Worm (Caenorhabditis elegans) whole organism, young adult: ENCODE data around the gene uroc-1.
A peak's percentile ranks its signal among the peaks of the same experiment; 100 is the strongest.

Experiments
- B0035.1 ChIP-seq: sonication (generic microtip); optimal IDR thresholded peaks from 2 replicates; lab custom pipeline; 2016; ENCODE audit warnings: missing genetic modification characterization, mild to moderate bottlenecking, missing compliant biosample characterization, missing genotype, missing genetic modification reagents
- B0261.1 ChIP-seq: sonication (generic microtip); optimal IDR thresholded peaks from 2 replicates; lab custom pipeline; 2016; ENCODE audit warnings: mild to moderate bottlenecking, missing genetic modification characterization, moderate library complexity, missing compliant biosample characterization
- C17E4.6 ChIP-seq: fragments of 200-800 bp; sonication (Bioruptor generic); IDR thresholded peaks from 2 replicates; pipeline ENCODE4 v1.3.6; 2022; ENCODE audit warnings: missing genetic modification reagents, missing genetic modification characterization, missing compliant biosample characterization
- F10E7.11 ChIP-seq: sonication (generic microtip); optimal IDR thresholded peaks from 2 replicates; lab custom pipeline; 2017; ENCODE audit warnings: mild to moderate bottlenecking, missing genetic modification characterization, moderate library complexity, missing compliant biosample characterization
- F39B2.1 ChIP-seq: fragments of 200-800 bp; sonication (Bioruptor generic); IDR thresholded peaks from 2 replicates; pipeline ENCODE4 v1.3.6; 2022; ENCODE audit warnings: missing genetic modification reagents, missing genetic modification characterization, missing compliant biosample characterization
- F49E8.2 ChIP-seq: sonication (generic microtip); optimal IDR thresholded peaks from 3 replicates; lab custom pipeline; 2017; ENCODE audit warnings: missing genetic modification characterization, mild to moderate bottlenecking, missing compliant biosample characterization, antibody characterized with exemption, moderate library complexity; ENCODE audit not compliant: insufficient read depth
- F57A8.1 ChIP-seq: fragments of 200-800 bp; sonication (Bioruptor generic); optimal IDR thresholded peaks from 2 replicates; lab custom pipeline; 2018; ENCODE audit warnings: mild to moderate bottlenecking, missing genetic modification characterization, moderate library complexity, missing compliant biosample characterization
- F57C9.4 ChIP-seq: sonication (generic microtip); optimal IDR thresholded peaks from 2 replicates; lab custom pipeline; 2017; ENCODE audit warnings: mild to moderate bottlenecking, missing genetic modification characterization, missing compliant biosample characterization
- T07F8.4 ChIP-seq: sonication (generic microtip); optimal IDR thresholded peaks from 2 replicates; lab custom pipeline; 2016; ENCODE audit warnings: mild to moderate bottlenecking, missing genetic modification characterization, moderate library complexity, missing compliant biosample characterization
- Y53F4B.3 ChIP-seq: fragments of 200-800 bp; sonication (Bioruptor generic); IDR thresholded peaks from 2 replicates; pipeline ENCODE4 v1.3.6; 2022; ENCODE audit warnings: missing genetic modification reagents, missing genetic modification characterization, missing compliant biosample characterization
- Y53G8AR.9 ChIP-seq: fragments of 200-800 bp; sonication (Bioruptor generic); conservative IDR thresholded peaks from 2 replicates; pipeline ENCODE4 v1.3.6; 2022; ENCODE audit warnings: missing genetic modification reagents, missing genetic modification characterization, missing compliant biosample characterization
- Y56A3A.18 ChIP-seq: fragments of 200-800 bp; sonication (Bioruptor generic); IDR thresholded peaks from 2 replicates; pipeline ENCODE4 v1.3.6; 2022; ENCODE audit warnings: missing genetic modification reagents, missing genetic modification characterization, missing compliant biosample characterization
- aptf-2 ChIP-seq: fragments of 200-800 bp; sonication (Bioruptor generic); conservative IDR thresholded peaks from 2 replicates; pipeline ENCODE4 v1.3.6; 2022; ENCODE audit warnings: missing genetic modification reagents, missing genetic modification characterization, missing compliant biosample characterization
- aptf-3 ChIP-seq: fragments of 200-800 bp; sonication (Bioruptor generic); IDR thresholded peaks from 2 replicates; pipeline ENCODE4 v1.3.6; 2022; ENCODE audit warnings: missing genetic modification characterization, missing compliant biosample characterization
- atf-7 ChIP-seq: sonication (generic microtip); optimal IDR thresholded peaks from 2 replicates; lab custom pipeline; 2017; ENCODE audit warnings: mild to moderate bottlenecking, missing genetic modification characterization, missing compliant biosample characterization
- attf-6 ChIP-seq: fragments of 200-800 bp; sonication (Bioruptor generic); IDR thresholded peaks from 2 replicates; pipeline ENCODE4 v1.3.6; 2022; ENCODE audit warnings: missing genetic modification reagents, missing genetic modification characterization, missing compliant biosample characterization
- ccch-3 ChIP-seq: fragments of 200-800 bp; sonication (Bioruptor generic); optimal IDR thresholded peaks from 2 replicates; lab custom pipeline; 2018; ENCODE audit warnings: mild to moderate bottlenecking, missing genetic modification characterization, missing compliant biosample characterization
- chd-7 ChIP-seq: sonication (generic microtip); optimal IDR thresholded peaks from 2 replicates; lab custom pipeline; 2016; ENCODE audit warnings: mild to moderate bottlenecking, missing genetic modification characterization, moderate library complexity, missing compliant biosample characterization
- die-1 ChIP-seq: sonication (generic microtip); optimal IDR thresholded peaks from 2 replicates; lab custom pipeline; 2016; ENCODE audit warnings: missing genotype, mild to moderate bottlenecking, missing genetic modification characterization, missing compliant biosample characterization
- egrh-3 ChIP-seq: fragments of 200-800 bp; sonication (Bioruptor generic); IDR thresholded peaks from 2 replicates; pipeline ENCODE4 v1.3.6; 2022; ENCODE audit warnings: missing genetic modification reagents, missing genetic modification characterization, missing compliant biosample characterization
- ekl-4 ChIP-seq: fragments of 200-800 bp; sonication (Bioruptor generic); IDR thresholded peaks from 2 replicates; pipeline ENCODE4 v1.3.6; 2022; ENCODE audit warnings: missing genetic modification reagents, missing genetic modification characterization, missing compliant biosample characterization
- hmg-20 ChIP-seq: fragments of 200-800 bp; sonication (Bioruptor generic); IDR thresholded peaks from 2 replicates; pipeline ENCODE4 v1.3.6; 2022; ENCODE audit warnings: missing genetic modification reagents, missing genetic modification characterization, missing compliant biosample characterization
- hsf-1 ChIP-seq: fragments of 200-800 bp; sonication (Bioruptor generic); IDR thresholded peaks from 2 replicates; pipeline ENCODE4 v1.3.6; 2022; ENCODE audit warnings: missing genetic modification reagents, missing genetic modification characterization, missing compliant biosample characterization
- let-526 ChIP-seq: fragments of 200-800 bp; sonication (Bioruptor generic); IDR thresholded peaks from 2 replicates; pipeline ENCODE4 v1.3.6; 2022; ENCODE audit warnings: missing genetic modification reagents, missing genetic modification characterization, missing compliant biosample characterization
- let-607 ChIP-seq, 2 experiments: fragments of 200-800 bp in 1 of 2; sonication (Bioruptor generic) in 1 of 2; sonication (generic microtip) in 1 of 2; optimal IDR thresholded peaks; 2 replicates each; lab custom pipeline; 2016 to 2018; ENCODE audit warnings: mild to moderate bottlenecking in 2 of 2, missing compliant biosample characterization in 2 of 2, missing genetic modification characterization in 2 of 2, moderate library complexity in 2 of 2, missing genotype in 1 of 2
- lin-35 ChIP-seq, 3 experiments: fragments of 150-350 bp in 2 of 3; sonication (generic microtip) in 1 of 3; optimal IDR thresholded peaks; 2 replicates each; lab custom pipeline; 2014 to 2018; ENCODE audit warnings: missing biosample characterization in 3 of 3, missing genetic modification characterization in 3 of 3, missing genetic modification reagents in 3 of 3
- lsl-1 ChIP-seq: fragments of 200-800 bp; sonication (Bioruptor generic); optimal IDR thresholded peaks from 2 replicates; lab custom pipeline; 2018; ENCODE audit warnings: mild to moderate bottlenecking, missing genetic modification characterization, moderate library complexity, missing compliant biosample characterization
- madf-10 ChIP-seq: sonication (generic microtip); optimal IDR thresholded peaks from 2 replicates; lab custom pipeline; 2016; ENCODE audit warnings: mild to moderate bottlenecking, missing genetic modification characterization, missing compliant biosample characterization
- madf-3 ChIP-seq: fragments of 200-800 bp; sonication (Bioruptor generic); IDR thresholded peaks from 2 replicates; pipeline ENCODE4 v1.3.6; 2022; ENCODE audit warnings: missing genetic modification reagents, missing genetic modification characterization, missing compliant biosample characterization
- madf-8 ChIP-seq: fragments of 200-800 bp; sonication (Bioruptor generic); conservative IDR thresholded peaks from 2 replicates; pipeline ENCODE4 v1.3.6; 2022; ENCODE audit warnings: missing genetic modification reagents, missing genetic modification characterization, missing compliant biosample characterization
- mel-28 ChIP-seq: sonication (generic microtip); optimal IDR thresholded peaks from 2 replicates; lab custom pipeline; 2016; ENCODE audit warnings: borderline replicate concordance, mild to moderate bottlenecking, missing genetic modification characterization, missing compliant biosample characterization
- mes-4 ChIP-seq: sonication (generic microtip); optimal IDR thresholded peaks from 2 replicates; lab custom pipeline; 2016; ENCODE audit warnings: missing genotype, missing genetic modification characterization, missing compliant biosample characterization
- mxl-1 ChIP-seq: sonication (generic microtip); optimal IDR thresholded peaks from 2 replicates; lab custom pipeline; 2016; ENCODE audit warnings: missing genetic modification characterization, missing compliant biosample characterization
- nfya-2 ChIP-seq: fragments of 200-800 bp; sonication (Bioruptor generic); IDR thresholded peaks from 2 replicates; pipeline ENCODE4 v1.3.6; 2022; ENCODE audit warnings: missing genetic modification reagents, missing genetic modification characterization, missing compliant biosample characterization
- nhr-120 ChIP-seq: fragments of 200-800 bp; sonication (Bioruptor generic); IDR thresholded peaks from 2 replicates; pipeline ENCODE4 v1.3.6; 2022; ENCODE audit warnings: missing genetic modification characterization, missing compliant biosample characterization
- rec-8 ChIP-seq, 2 experiments: sonication (generic microtip); optimal IDR thresholded peaks; 2 replicates each; lab custom pipeline; 2016; ENCODE audit warnings: mild to moderate bottlenecking in 2 of 2, missing genetic modification characterization in 2 of 2, missing genetic modification reagents in 2 of 2, missing genotype in 2 of 2, missing biosample characterization in 1 of 2, missing compliant biosample characterization in 1 of 2, moderate library complexity in 1 of 2
- sea-2 ChIP-seq: fragments of 200-800 bp; sonication (Bioruptor generic); IDR thresholded peaks from 2 replicates; pipeline ENCODE4 v1.3.6; 2022; ENCODE audit warnings: missing genetic modification characterization, missing compliant biosample characterization
- snpc-1.1 ChIP-seq: sonication (generic microtip); optimal IDR thresholded peaks from 2 replicates; lab custom pipeline; 2017; ENCODE audit warnings: missing genetic modification characterization, mild to moderate bottlenecking, missing compliant biosample characterization, antibody characterized with exemption, moderate library complexity, missing genotype, missing genetic modification reagents; ENCODE audit not compliant: insufficient read depth
- snpc-3.4 ChIP-seq: sonication (generic microtip); optimal IDR thresholded peaks from 2 replicates; lab custom pipeline; 2017; ENCODE audit warnings: missing genetic modification characterization, mild to moderate bottlenecking, missing compliant biosample characterization, antibody characterized with exemption, moderate library complexity, missing genotype, missing genetic modification reagents
- snpc-4 ChIP-seq, 5 experiments: fragments of 150-350 bp in 1 of 5; sonication (generic microtip) in 4 of 5; optimal IDR thresholded peaks; 2 replicates each; lab custom pipeline; 2014 to 2018; ENCODE audit warnings: missing genetic modification characterization in 5 of 5, missing biosample characterization in 3 of 5, antibody characterized with exemption in 2 of 5, mild to moderate bottlenecking in 2 of 5, missing compliant biosample characterization in 2 of 5, missing genotype in 2 of 5, moderate library complexity in 2 of 5, missing genetic modification reagents in 1 of 5
- tbx-9 ChIP-seq: sonication (generic microtip); optimal IDR thresholded peaks from 2 replicates; lab custom pipeline; 2016; ENCODE audit warnings: borderline replicate concordance, missing genetic modification characterization, inconsistent platforms, missing compliant biosample characterization
- tlf-1 ChIP-seq: fragments of 200-800 bp; sonication (Bioruptor generic); optimal IDR thresholded peaks from 2 replicates; lab custom pipeline; 2018; ENCODE audit warnings: mild to moderate bottlenecking, missing genetic modification characterization, missing compliant biosample characterization
- unc-62 ChIP-seq: fragments of 150-350 bp; optimal IDR thresholded peaks from 2 replicates; lab custom pipeline; 2014; ENCODE audit warnings: missing biosample characterization, missing genetic modification reagents, missing genetic modification characterization
- ztf-22 ChIP-seq: fragments of 200-800 bp; sonication (Bioruptor generic); optimal IDR thresholded peaks from 2 replicates; lab custom pipeline; 2018; ENCODE audit warnings: mild to moderate bottlenecking, missing genetic modification characterization, moderate library complexity, missing compliant biosample characterization
- ztf-28 ChIP-seq: fragments of 200-800 bp; sonication (Bioruptor generic); IDR thresholded peaks from 2 replicates; pipeline ENCODE4 v1.3.6; 2022; ENCODE audit warnings: missing genetic modification reagents, missing genetic modification characterization, missing compliant biosample characterization
- ztf-3 ChIP-seq: fragments of 200-800 bp; sonication (Bioruptor generic); optimal IDR thresholded peaks from 2 replicates; lab custom pipeline; 2018; ENCODE audit warnings: mild to moderate bottlenecking, missing genetic modification characterization, missing compliant biosample characterization
- ztf-6 ChIP-seq: fragments of 200-800 bp; sonication (Bioruptor generic); IDR thresholded peaks from 2 replicates; pipeline ENCODE4 v1.3.6; 2022; ENCODE audit warnings: missing genetic modification reagents, missing genetic modification characterization, missing compliant biosample characterization

The uroc-1 gene

ce11 chrIV:16492327-16492726, 50.2 kb downstream of the uroc-1 start (continued):
- no peak for TF ChIP-seq tbx-9
- TF ChIP-seq snpc-4 (GFP tag; optimal IDR thresholded peaks at IDR 0.05; lab: Kevin White, UChicago): peak; percentile 39
- TF ChIP-seq snpc-4 (tag; optimal IDR thresholded peaks at IDR 0.05; lab: Kevin White, UChicago): peak in 3 of 4 experiments; percentile 65 to 76 (median 72)
- TF ChIP-seq aptf-2 (GFP tag; lab: Robert Waterston, UW): no peak
- no peak for TF ChIP-seq attf-6 (GFP tag; lab: Robert Waterston, UW)
- TF ChIP-seq snpc-3.4: no peak
- no peak for TF ChIP-seq F49E8.2 (tag; lab: Kevin White, UChicago)
- peak; percentile 89 for TF ChIP-seq madf-10
- TF ChIP-seq T07F8.4 (tag; lab: Kevin White, UChicago): no peak
- TF ChIP-seq rec-8 (tag; optimal IDR thresholded peaks at IDR 0.05; lab: Kevin White, UChicago): no peak
- no peak for TF ChIP-seq snpc-1.1 (tag; lab: Kevin White, UChicago)
- TF ChIP-seq mes-4 (tag; lab: Kevin White, UChicago): no peak
- peak; percentile 33 for TF ChIP-seq tlf-1 (GFP tag; lab: Kevin White, UChicago)
- TF ChIP-seq madf-8 (GFP tag; lab: Robert Waterston, UW): no peak
- TF ChIP-seq ekl-4 (GFP tag; lab: Robert Waterston, UW): peak; percentile 74; the same call in 1 of the 2 replicates
- no peak for TF ChIP-seq madf-3 (GFP tag; lab: Robert Waterston, UW)
- TF ChIP-seq F57A8.1 (GFP tag; lab: Kevin White, UChicago): no peak
- TF ChIP-seq ztf-28 (GFP tag; lab: Robert Waterston, UW): no peak
- no peak for TF ChIP-seq B0261.1 (tag; lab: Kevin White, UChicago)
- TF ChIP-seq egrh-3: peak; percentile 78
- TF ChIP-seq ztf-22 (GFP tag; lab: Kevin White, UChicago): no peak
- no peak for TF ChIP-seq aptf-3 (GFP tag; lab: Robert Waterston, UW)
- no peak for TF ChIP-seq hmg-20 (GFP tag; lab: Robert Waterston, UW)
- peak; percentile 75; the same call in 1 of the 2 replicates for TF ChIP-seq let-526
- peak in 1 of 3 experiments; percentile 71 for TF ChIP-seq lin-35 (GFP tag; optimal IDR thresholded peaks at IDR 0.05; lab: Kevin White, UChicago)
- peak; percentile 66 for TF ChIP-seq F10E7.11 (tag; lab: Kevin White, UChicago)
- peak; percentile 72 for TF ChIP-seq atf-7
- no peak for TF ChIP-seq mxl-1 (tag; lab: Kevin White, UChicago)
- no peak for TF ChIP-seq sea-2 (GFP tag; lab: Robert Waterston, UW)
- TF ChIP-seq ccch-3 (GFP tag; lab: Kevin White, UChicago): no peak
- TF ChIP-seq Y53G8AR.9: peak; percentile 67
- peak in 1 of 2 experiments; percentile 48 for TF ChIP-seq let-607 (tag; optimal IDR thresholded peaks at IDR 0.05; lab: Kevin White, UChicago)
- no peak for TF ChIP-seq C17E4.6 (GFP tag; lab: Robert Waterston, UW)
- TF ChIP-seq nfya-2: no peak
- peak; percentile 53 for TF ChIP-seq die-1 (tag; lab: Kevin White, UChicago)
- peak; percentile 38 for TF ChIP-seq ztf-3 (GFP tag; lab: Kevin White, UChicago)
- TF ChIP-seq nhr-120 (GFP tag; lab: Robert Waterston, UW): no peak
- TF ChIP-seq ztf-6 (GFP tag; lab: Robert Waterston, UW): no peak
- TF ChIP-seq F57C9.4 (tag; lab: Kevin White, UChicago): no peak
- TF ChIP-seq chd-7 (tag; lab: Kevin White, UChicago): peak; percentile 55
- no peak for TF ChIP-seq hsf-1
- TF ChIP-seq lsl-1 (GFP tag; lab: Kevin White, UChicago): no peak
- peak; percentile 23 for TF ChIP-seq mel-28 (tag; lab: Kevin White, UChicago)
- no peak for TF ChIP-seq F39B2.1 (GFP tag; lab: Robert Waterston, UW)
- TF ChIP-seq Y53F4B.3 (GFP tag; lab: Robert Waterston, UW): no peak
- peak; percentile 14 for TF ChIP-seq unc-62 (GFP tag; lab: Kevin White, UChicago)
- TF ChIP-seq Y56A3A.18 (GFP tag; lab: Robert Waterston, UW): peak; percentile 49; the same call in 1 of the 2 replicates
- TF ChIP-seq B0035.1 (tag; lab: Kevin White, UChicago): peak; percentile 5
